Worm (Caenorhabditis elegans): ENCODE data around the gene hlh-6.

Gene hlh-6

ce11 chrII:9617039-9617901 is 2.6 kb upstream of the hlh-6 start, which contains the start of gene hal-3:
hal-3 (minus strand) TSS chrII:9617125.
- TF ChIP-seq nhr-47 (tag; optimal IDR thresholded peaks at IDR 0.05): peak; percentile 1
- TF ChIP-seq lsy-2 (tag; optimal IDR thresholded peaks at IDR 0.05): peak in 1 of 2 experiments; percentile 54
- no peak for TF ChIP-seq efl-3 (GFP tag; optimal IDR thresholded peaks at IDR 0.05)
- TF ChIP-seq efl-1 (optimal IDR thresholded peaks at IDR 0.05): no peak
- peak in 1 of 2 experiments; percentile 77 for TF ChIP-seq efl-1 (GFP tag; optimal IDR thresholded peaks at IDR 0.05 in 1 of 2)
- peak; percentile 5 for TF ChIP-seq ztf-4 (tag; optimal IDR thresholded peaks at IDR 0.05)
- peak; percentile 16 for TF ChIP-seq ama-1 (optimal IDR thresholded peaks at IDR 0.05)
- TF ChIP-seq nhr-71 (tag; optimal IDR thresholded peaks at IDR 0.05): no peak

- TF ChIP-seq unc-30 (tag; optimal IDR thresholded peaks at IDR 0.05) (no peak), tlp-1 (tag; optimal IDR thresholded peaks at IDR 0.05) (no peak), F16B12.6 (tag; optimal IDR thresholded peaks at IDR 0.05) (no peak), elt-3 (tag; optimal IDR thresholded peaks at IDR 0.05) (no peak), fkh-10 (GFP tag; optimal IDR thresholded peaks at IDR 0.05) (no peak), ama-1 (optimal IDR thresholded peaks at IDR 0.05) (no peak), sptf-1 (tag; optimal IDR thresholded peaks at IDR 0.05) (no peak), ceh-88 (GFP tag; IDR thresholded peaks at IDR 0.05) (no peak), elt-2 (tag; optimal IDR thresholded peaks at IDR 0.05) (no peak), lir-3 (tag; optimal IDR thresholded peaks at IDR 0.05; ENCODE audit: poor library complexity) (no peak), nhr-11 (tag; optimal IDR thresholded peaks at IDR 0.05) (no peak), ceh-82 (tag; optimal IDR thresholded peaks at IDR 0.05) (no peak), snpc-4 (tag; optimal IDR thresholded peaks at IDR 0.05) (no peak), ztf-11 (tag; optimal IDR thresholded peaks at IDR 0.05) (no peak)
These were observed 3.2 kb downstream of the hlh-6 start, which contains the start of the genes T15H9.5 and T15H9.4 for ce11 chrII:9611347-9611923. T15H9.5 (minus strand) TSS chrII:9611447. T15H9.4 (plus strand) TSS chrII:9611873.

DNA sequence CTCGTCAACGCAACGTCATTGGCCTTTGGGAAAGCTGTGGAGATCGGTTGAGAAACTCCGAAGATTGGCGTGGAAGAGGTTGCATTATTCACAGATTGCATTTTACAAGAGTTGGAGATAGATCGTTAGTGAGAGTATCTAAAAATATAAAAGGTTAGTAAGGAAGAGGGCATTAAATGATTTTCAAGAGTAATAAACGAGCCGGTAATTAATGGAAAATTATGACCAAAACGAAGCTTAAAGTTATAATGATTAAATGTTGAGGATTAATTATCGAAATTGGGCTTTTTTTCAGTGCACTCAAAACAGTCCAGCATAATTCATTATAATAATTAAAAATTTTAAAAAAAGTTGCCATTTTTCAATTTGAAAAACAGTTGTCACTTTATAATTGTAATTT is 5.3 kb downstream of the hlh-6 start, which contains the start of gene pap-2:
Gene pap-2 (minus strand): TSS at position 101 of the 400 bp plus-strand sequence.
- TF ChIP-seq F16B12.6 (tag; optimal IDR thresholded peaks at IDR 0.05) (no peak), snpc-4 (tag; optimal IDR thresholded peaks at IDR 0.05) (no peak), elt-3 (tag; optimal IDR thresholded peaks at IDR 0.05) (no peak), skn-1 (tag; optimal IDR thresholded peaks at IDR 0.05) (no peak), unc-30 (tag; optimal IDR thresholded peaks at IDR 0.05) (no peak)

ce11 chrII:9607137-9607536 is 7.5 kb downstream of the hlh-6 start:
- TF ChIP-seq nhr-19 (GFP tag; conservative IDR thresholded peaks at IDR 0.05) (peak; percentile 62), elt-2 (tag; optimal IDR thresholded peaks at IDR 0.05) (peak; percentile 63), lin-35 (GFP tag; optimal IDR thresholded peaks at IDR 0.05) (peak in 1 of 2 experiments; percentile 3), lsy-2 (tag; optimal IDR thresholded peaks at IDR 0.05) (no peak)

DNA sequence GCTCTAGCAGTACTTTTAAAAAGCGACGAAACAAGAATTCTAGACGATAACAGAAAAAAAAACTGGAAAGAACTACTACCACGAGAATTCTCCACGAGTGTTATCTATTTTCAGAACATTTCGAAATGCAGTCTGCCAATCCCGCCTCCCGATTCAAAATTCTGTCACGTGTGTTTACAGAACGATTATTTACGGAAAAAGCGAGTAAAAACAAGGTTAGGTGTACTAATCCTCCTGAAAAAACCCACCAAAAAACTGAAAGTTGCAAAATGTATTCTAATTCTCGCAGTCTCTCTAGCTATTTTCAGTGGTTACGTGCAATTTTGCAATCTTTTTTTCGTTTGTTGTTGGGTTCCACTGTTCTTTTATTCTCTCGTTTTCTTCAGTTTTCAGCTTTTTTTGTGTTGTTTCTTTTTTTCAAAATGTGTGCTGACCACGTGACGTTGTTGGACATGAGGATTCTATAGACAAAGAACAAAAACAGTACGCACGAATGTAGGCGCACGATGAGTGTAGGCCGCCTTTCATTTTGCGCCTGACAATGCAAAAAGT is 8.1 kb downstream of the hlh-6 start:
- TF ChIP-seq elt-2 (tag; optimal IDR thresholded peaks at IDR 0.05): no peak
- no peak for TF ChIP-seq efl-1 (optimal IDR thresholded peaks at IDR 0.05)
- TF ChIP-seq efl-1 (GFP tag; optimal IDR thresholded peaks at IDR 0.05 in 1 of 2): peak in 1 of 2 experiments; percentile 42
- TF ChIP-seq unc-98 (GFP tag; IDR thresholded peaks at IDR 0.05): no peak
- peak in 1 of 2 experiments; percentile 44 for TF ChIP-seq lin-35 (GFP tag; optimal IDR thresholded peaks at IDR 0.05)
- no peak for TF ChIP-seq nhr-47 (tag; optimal IDR thresholded peaks at IDR 0.05)

ce11 chrII:9605954-9606353 is 8.7 kb downstream of the hlh-6 start:
- TF ChIP-seq xbp-1 (tag; optimal IDR thresholded peaks at IDR 0.05): no peak
- no peak for TF ChIP-seq rnt-1 (tag; optimal IDR thresholded peaks at IDR 0.05)
- no peak for TF ChIP-seq vab-15 (tag; optimal IDR thresholded peaks at IDR 0.05)
- TF ChIP-seq lsy-2 (tag; optimal IDR thresholded peaks at IDR 0.05): peak in 1 of 2 experiments; percentile 32
- peak; percentile 78 for TF ChIP-seq blmp-1 (tag; optimal IDR thresholded peaks at IDR 0.05)
- no peak for TF ChIP-seq F16B12.6 (tag; optimal IDR thresholded peaks at IDR 0.05)
- no peak for TF ChIP-seq nhr-76 (tag; optimal IDR thresholded peaks at IDR 0.05)
- TF ChIP-seq swsn-7 (tag; optimal IDR thresholded peaks at IDR 0.05): no peak
- TF ChIP-seq dsc-1 (tag; optimal IDR thresholded peaks at IDR 0.05): no peak
- peak in 3 of 6 experiments; percentile 8 to 85 (median 51) for TF ChIP-seq elt-3 (tag; optimal IDR thresholded peaks at IDR 0.05)
- TF ChIP-seq mef-2 (tag; optimal IDR thresholded peaks at IDR 0.05): no peak
- TF ChIP-seq ztf-11 (tag; optimal IDR thresholded peaks at IDR 0.05): no peak
- TF ChIP-seq fkh-10 (GFP tag; optimal IDR thresholded peaks at IDR 0.05): no peak
- no peak for TF ChIP-seq ceh-82 (tag; optimal IDR thresholded peaks at IDR 0.05)
- TF ChIP-seq lin-39 (tag; optimal IDR thresholded peaks at IDR 0.05): peak; percentile 47
- TF ChIP-seq fos-1 (tag; optimal IDR thresholded peaks at IDR 0.05): no peak
- no peak for TF ChIP-seq Y116A8C.19 (tag; optimal IDR thresholded peaks at IDR 0.05; ENCODE audit: borderline replicate concordance)
- peak; percentile 74 for TF ChIP-seq nhr-20 (tag; optimal IDR thresholded peaks at IDR 0.05)
- TF ChIP-seq C04F5.9 (tag; optimal IDR thresholded peaks at IDR 0.05): no peak

All from whole organism, L1 larva.